Worm (Caenorhabditis elegans) whole organism, L1 larva: Measurements from ENCODE around the gene C52B9.10.

Experiments used
- C04F5.9 ChIP-seq: sonication (generic microtip); optimal IDR thresholded peaks from 2 replicates; lab custom pipeline; 2016; ENCODE audit warnings: missing genetic modification characterization, missing compliant biosample characterization
- F16B12.6 ChIP-seq: fragments of 150-350 bp; optimal IDR thresholded peaks from 2 replicates; lab custom pipeline; 2014; ENCODE audit warnings: missing biosample characterization, missing genetic modification characterization
- Y116A8C.19 ChIP-seq: sonication (generic microtip); optimal IDR thresholded peaks from 2 replicates; lab custom pipeline; 2016; ENCODE audit warnings: missing compliant biosample characterization, missing genetic modification characterization, borderline replicate concordance
- aly-2 ChIP-seq: fragments of 150-350 bp; optimal IDR thresholded peaks from 2 replicates; lab custom pipeline; 2014; ENCODE audit warnings: missing biosample characterization, missing genetic modification characterization
- ceh-63 ChIP-seq: fragments of 200-800 bp; sonication (Bioruptor generic); optimal IDR thresholded peaks from 2 replicates; lab custom pipeline; 2018; ENCODE audit warnings: mild to moderate bottlenecking, missing genetic modification characterization, missing compliant biosample characterization
- ceh-8 ChIP-seq: fragments of 200-800 bp; sonication (Bioruptor generic); optimal IDR thresholded peaks from 2 replicates; lab custom pipeline; 2018; ENCODE audit warnings: mild to moderate bottlenecking, missing genetic modification characterization, moderate library complexity, missing compliant biosample characterization
- ceh-82 ChIP-seq, 3 experiments: fragments of 150-350 bp in 1 of 3; sonication (generic microtip) in 2 of 3; optimal IDR thresholded peaks; 2 replicates each; lab custom pipeline; 2014 to 2017; ENCODE audit warnings: missing biosample characterization in 3 of 3, missing genetic modification characterization in 3 of 3
- ceh-90 ChIP-seq: sonication (generic microtip); optimal IDR thresholded peaks from 2 replicates; lab custom pipeline; 2016; ENCODE audit warnings: missing genetic modification characterization, missing compliant biosample characterization
- dpl-1 ChIP-seq, 3 experiments: fragments of 150-350 bp in 2 of 3; sonication (generic microtip) in 1 of 3; optimal IDR thresholded peaks; 2 replicates each; lab custom pipeline; 2014 to 2017; ENCODE audit warnings: missing biosample characterization in 3 of 3, missing genetic modification characterization in 3 of 3, missing genetic modification reagents in 3 of 3
- dsc-1 ChIP-seq: sonication (generic microtip); optimal IDR thresholded peaks from 2 replicates; lab custom pipeline; 2016; ENCODE audit warnings: mild to moderate bottlenecking, missing genetic modification characterization, missing compliant biosample characterization
- efl-1 ChIP-seq, 4 experiments: fragments of 150-350 bp; optimal IDR thresholded peaks in 3 of 4; peaks in 1 of 4; 1 replicate in 1 of 4; 2 replicates in 3 of 4; lab custom pipeline; 2014; ENCODE audit warnings: missing biosample characterization in 2 of 4, missing genetic modification characterization in 2 of 4, missing genetic modification reagents in 2 of 4
- efl-3 ChIP-seq: fragments of 200-800 bp; sonication (Bioruptor generic); optimal IDR thresholded peaks from 2 replicates; lab custom pipeline; 2018; ENCODE audit warnings: mild to moderate bottlenecking, missing genetic modification characterization, missing compliant biosample characterization
- egl-13 ChIP-seq: sonication (generic microtip); optimal IDR thresholded peaks from 2 replicates; lab custom pipeline; 2016; ENCODE audit warnings: missing genotype, missing genetic modification reagents, missing genetic modification characterization, missing compliant biosample characterization
- elt-2 ChIP-seq: sonication (generic microtip); optimal IDR thresholded peaks from 2 replicates; lab custom pipeline; 2016; ENCODE audit warnings: missing genetic modification characterization, mild to moderate bottlenecking, inconsistent platforms, missing compliant biosample characterization, missing genetic modification reagents
- elt-3 ChIP-seq, 6 experiments: fragments of 150-350 bp in 1 of 6; sonication (generic microtip); optimal IDR thresholded peaks; 2 replicates each; lab custom pipeline; 2017 to 2018; ENCODE audit warnings: missing biosample characterization in 6 of 6, missing genetic modification characterization in 6 of 6, inconsistent platforms in 1 of 6
- fkh-8 ChIP-seq: sonication (generic microtip); optimal IDR thresholded peaks from 2 replicates; lab custom pipeline; 2016; ENCODE audit warnings: mild to moderate bottlenecking, missing genetic modification characterization, missing compliant biosample characterization
- hlh-4 ChIP-seq: sonication (generic microtip); optimal IDR thresholded peaks from 2 replicates; lab custom pipeline; 2016; ENCODE audit warnings: mild to moderate bottlenecking, missing genetic modification characterization, missing compliant biosample characterization
- hpl-2 ChIP-seq: fragments of 150-350 bp; optimal IDR thresholded peaks from 2 replicates; lab custom pipeline; 2014; ENCODE audit warnings: missing biosample characterization, missing genetic modification reagents, missing genetic modification characterization
- irx-1 ChIP-seq: sonication (generic microtip); optimal IDR thresholded peaks from 2 replicates; lab custom pipeline; 2016; ENCODE audit warnings: missing genetic modification characterization, missing compliant biosample characterization
- isw-1 ChIP-seq: fragments of 200-800 bp; sonication (Bioruptor generic); IDR thresholded peaks from 2 replicates; pipeline ENCODE4 v1.3.6; 2022; ENCODE audit warnings: missing genetic modification characterization, missing compliant biosample characterization
- lin-13 ChIP-seq: fragments of 150-350 bp; optimal IDR thresholded peaks from 2 replicates; lab custom pipeline; 2014; ENCODE audit warnings: missing biosample characterization, missing genetic modification reagents, missing genetic modification characterization
- lin-14 ChIP-seq: fragments of 200-800 bp; sonication (Bioruptor generic); optimal IDR thresholded peaks from 2 replicates; lab custom pipeline; 2018; ENCODE audit warnings: mild to moderate bottlenecking, missing genetic modification characterization, moderate library complexity, missing compliant biosample characterization
- lin-35 ChIP-seq, 2 experiments: fragments of 150-350 bp; optimal IDR thresholded peaks; 2 replicates each; lab custom pipeline; 2014; ENCODE audit warnings: missing biosample characterization in 2 of 2, missing genetic modification characterization in 2 of 2, missing genetic modification reagents in 2 of 2
- lir-3 ChIP-seq: sonication (generic microtip); optimal IDR thresholded peaks from 2 replicates; lab custom pipeline; 2016; ENCODE audit warnings: mild to moderate bottlenecking, missing genetic modification characterization, moderate library complexity, missing compliant biosample characterization; ENCODE audit not compliant: poor library complexity
- lsy-2 ChIP-seq, 2 experiments: fragments of 150-350 bp; optimal IDR thresholded peaks; 2 replicates each; lab custom pipeline; 2014; ENCODE audit warnings: missing biosample characterization in 2 of 2, missing genetic modification characterization in 2 of 2
- mab-9 ChIP-seq: fragments of 200-800 bp; sonication (Bioruptor generic); IDR thresholded peaks from 2 replicates; pipeline ENCODE4 v1.3.6; 2022; ENCODE audit warnings: missing genetic modification reagents, missing genetic modification characterization, missing compliant biosample characterization
- mef-2 ChIP-seq: fragments of 150-350 bp; optimal IDR thresholded peaks from 2 replicates; lab custom pipeline; 2014; ENCODE audit warnings: missing biosample characterization, missing genetic modification characterization
- mep-1 ChIP-seq: fragments of 150-350 bp; optimal IDR thresholded peaks from 2 replicates; lab custom pipeline; 2014; ENCODE audit warnings: missing biosample characterization, missing genetic modification characterization
- nhr-12 ChIP-seq: sonication (generic microtip); optimal IDR thresholded peaks from 2 replicates; lab custom pipeline; 2017; ENCODE audit warnings: missing biosample characterization, missing genetic modification characterization
- nhr-19 ChIP-seq: fragments of 200-800 bp; sonication (Bioruptor generic); conservative IDR thresholded peaks from 2 replicates; pipeline ENCODE4 v1.3.6; 2022; ENCODE audit warnings: missing genetic modification characterization, missing compliant biosample characterization
- nhr-20 ChIP-seq: sonication (generic microtip); optimal IDR thresholded peaks from 2 replicates; lab custom pipeline; 2016; ENCODE audit warnings: mild to moderate bottlenecking, missing genetic modification characterization, missing compliant biosample characterization
- nhr-28 ChIP-seq: fragments of 150-350 bp; optimal IDR thresholded peaks from 2 replicates; lab custom pipeline; 2014; ENCODE audit warnings: missing biosample characterization, missing genetic modification characterization
- nhr-47 ChIP-seq: sonication (generic microtip); optimal IDR thresholded peaks from 2 replicates; lab custom pipeline; 2016; ENCODE audit warnings: mild to moderate bottlenecking, missing genetic modification characterization, moderate library complexity, missing compliant biosample characterization
- nhr-71 ChIP-seq: sonication (generic microtip); optimal IDR thresholded peaks from 2 replicates; lab custom pipeline; 2016; ENCODE audit warnings: mild to moderate bottlenecking, missing genetic modification characterization, moderate library complexity, missing compliant biosample characterization
- nhr-84 ChIP-seq: sonication (generic microtip); optimal IDR thresholded peaks from 2 replicates; lab custom pipeline; 2017; ENCODE audit warnings: missing biosample characterization, missing genetic modification characterization
- nhr-85 ChIP-seq: sonication (generic microtip); peaks from one replicate; lab custom pipeline; 2016; ENCODE audit warnings: missing genetic modification characterization, inconsistent platforms, missing compliant biosample characterization
- pag-3 ChIP-seq: sonication (generic microtip); optimal IDR thresholded peaks from 2 replicates; lab custom pipeline; 2017; ENCODE audit warnings: missing genetic modification characterization, mild to moderate bottlenecking, missing compliant biosample characterization, antibody characterized with exemption, borderline replicate concordance; ENCODE audit not compliant: insufficient read depth
- rnt-1 ChIP-seq: sonication (generic microtip); optimal IDR thresholded peaks from 2 replicates; lab custom pipeline; 2016; ENCODE audit warnings: mild to moderate bottlenecking, missing genetic modification characterization, moderate library complexity, missing compliant biosample characterization
- snu-23 ChIP-seq: sonication (generic microtip); optimal IDR thresholded peaks from 2 replicates; lab custom pipeline; 2016; ENCODE audit warnings: missing genetic modification characterization, missing compliant biosample characterization
- sox-4 ChIP-seq: sonication (generic microtip); optimal IDR thresholded peaks from 2 replicates; lab custom pipeline; 2016; ENCODE audit warnings: missing genetic modification characterization, missing compliant biosample characterization
- sptf-1 ChIP-seq: fragments of 150-350 bp; optimal IDR thresholded peaks from 2 replicates; lab custom pipeline; 2014; ENCODE audit warnings: missing biosample characterization, missing genetic modification characterization
- sup-37 ChIP-seq: fragments of 200-800 bp; sonication (Bioruptor generic); optimal IDR thresholded peaks from 2 replicates; lab custom pipeline; 2018; ENCODE audit warnings: mild to moderate bottlenecking, missing genetic modification characterization, missing compliant biosample characterization
- swsn-7 ChIP-seq: sonication (generic microtip); optimal IDR thresholded peaks from 2 replicates; lab custom pipeline; 2016; ENCODE audit warnings: missing genetic modification characterization, missing compliant biosample characterization
- tbx-2 ChIP-seq: sonication (generic microtip); optimal IDR thresholded peaks from 2 replicates; lab custom pipeline; 2016; ENCODE audit warnings: missing genetic modification characterization, missing compliant biosample characterization
- unc-130 ChIP-seq: fragments of 150-350 bp; optimal IDR thresholded peaks from 2 replicates; lab custom pipeline; 2017; ENCODE audit warnings: missing biosample characterization, missing genetic modification characterization, inconsistent platforms
- unc-86 ChIP-seq: sonication (generic microtip); optimal IDR thresholded peaks from 2 replicates; lab custom pipeline; 2016; ENCODE audit warnings: missing genetic modification characterization, missing compliant biosample characterization
- unc-98 ChIP-seq: fragments of 200-800 bp; sonication (Bioruptor generic); IDR thresholded peaks from 2 replicates; pipeline ENCODE4 v1.3.6; 2022; ENCODE audit warnings: missing genetic modification characterization, missing compliant biosample characterization
- vab-15 ChIP-seq: sonication (generic microtip); optimal IDR thresholded peaks from 2 replicates; lab custom pipeline; 2017; ENCODE audit warnings: missing genotype, mild to moderate bottlenecking, missing genetic modification characterization, missing compliant biosample characterization
- xbp-1 ChIP-seq: sonication (generic microtip); optimal IDR thresholded peaks from 2 replicates; lab custom pipeline; 2016; ENCODE audit warnings: missing genetic modification characterization, missing compliant biosample characterization
- zip-4 ChIP-seq: fragments of 200-800 bp; sonication (Bioruptor generic); optimal IDR thresholded peaks from 2 replicates; lab custom pipeline; 2018; ENCODE audit warnings: mild to moderate bottlenecking, missing genetic modification characterization, moderate library complexity, missing compliant biosample characterization
- ztf-4 ChIP-seq: fragments of 150-350 bp; optimal IDR thresholded peaks from 2 replicates; lab custom pipeline; 2014; ENCODE audit warnings: missing biosample characterization, missing genetic modification characterization

Gene C52B9.10

DNA sequence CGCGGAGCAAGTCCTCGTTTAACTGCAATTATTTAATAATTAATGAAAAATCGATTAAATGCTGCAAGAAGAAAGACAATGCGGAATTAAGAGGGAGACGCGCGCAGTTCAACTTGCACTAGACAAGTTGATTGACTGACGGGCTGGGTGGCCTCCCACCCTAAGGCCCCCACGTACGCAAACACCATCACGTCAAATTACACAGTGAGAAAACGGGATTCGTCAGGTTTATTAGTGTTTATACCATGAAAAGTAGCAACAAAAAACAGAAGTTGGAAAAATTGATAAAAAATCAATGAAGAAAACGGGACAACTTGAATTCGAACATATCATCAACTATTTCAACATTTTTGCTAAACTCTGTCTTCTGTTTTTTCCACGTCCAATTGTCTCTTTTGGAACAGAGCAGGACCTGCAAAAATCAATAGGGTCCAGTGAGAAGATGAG lies 33.9 kb downstream of the C52B9.10 start:
- TF ChIP-seq sptf-1 (tag; lab: Kevin White, UChicago) (no peak), pag-3 (tag; lab: Kevin White, UChicago) (no peak), lin-35 (GFP tag; optimal IDR thresholded peaks at IDR 0.05; lab: Kevin White, UChicago) (peak in 1 of 2 experiments; percentile 51), elt-3 (tag; optimal IDR thresholded peaks at IDR 0.05; lab: Kevin White, UChicago) (no peak), dpl-1 (GFP tag; optimal IDR thresholded peaks at IDR 0.05; lab: Kevin White, UChicago) (peak in 2 of 3 experiments; percentile 20 to 28), nhr-20 (peak; percentile 54), ceh-63 (GFP tag; lab: Kevin White, UChicago) (no peak), elt-2 (peak; percentile 6), snu-23 (GFP tag; lab: Kevin White, UChicago) (peak; percentile 58), mep-1 (tag; lab: Kevin White, UChicago) (peak; percentile 30), ceh-90 (no peak), nhr-71 (peak; percentile 61), tbx-2 (tag; lab: Kevin White, UChicago) (peak; percentile 41), sup-37 (GFP tag; lab: Kevin White, UChicago) (no peak), ceh-82 (tag; optimal IDR thresholded peaks at IDR 0.05; lab: Kevin White, UChicago) (peak in 2 of 3 experiments; percentile 4 to 15), nhr-47 (tag; lab: Kevin White, UChicago) (peak; percentile 55), aly-2 (tag; lab: Kevin White, UChicago) (no peak), unc-98 (GFP tag; lab: Robert Waterston, UW) (no peak), ceh-8 (no peak), mab-9 (GFP tag; lab: Robert Waterston, UW) (no peak), vab-15 (tag; lab: Kevin White, UChicago) (no peak), unc-130 (peak; percentile 35), hpl-2 (GFP tag; lab: Kevin White, UChicago) (no peak), irx-1 (peak; percentile 61), unc-86 (peak; percentile 44), nhr-19 (GFP tag; lab: Robert Waterston, UW) (peak; percentile 37; the same call in 1 of the 2 replicates), lir-3 (tag; lab: Kevin White, UChicago) (no peak), efl-3 (GFP tag; lab: Kevin White, UChicago) (no peak), dsc-1 (tag; lab: Kevin White, UChicago) (peak; percentile 46), lin-13 (no peak), nhr-85 (tag; lab: Kevin White, UChicago) (peak; percentile 73), egl-13 (tag; lab: Kevin White, UChicago) (peak; percentile 15), xbp-1 (tag; lab: Kevin White, UChicago) (peak; percentile 45), zip-4 (GFP tag; lab: Kevin White, UChicago) (no peak), isw-1 (GFP tag; lab: Robert Waterston, UW) (0 out of 2 replicates have a peak, but pooled peaks have one; percentile 15), nhr-28 (tag; lab: Kevin White, UChicago) (no peak), rnt-1 (tag; lab: Kevin White, UChicago) (peak; percentile 47), Y116A8C.19 (no peak), swsn-7 (peak; percentile 48), nhr-12 (tag; lab: Kevin White, UChicago) (no peak), ztf-4 (tag; lab: Kevin White, UChicago) (no peak), C04F5.9 (tag; lab: Kevin White, UChicago) (no peak), mef-2 (no peak), lsy-2 (tag; optimal IDR thresholded peaks at IDR 0.05; lab: Kevin White, UChicago) (peak; percentile 13 to 41), hlh-4 (no peak), lin-14 (peak; percentile 76), nhr-84 (no peak), efl-1 (optimal IDR thresholded peaks at IDR 0.05; lab: Kevin White, UChicago) (peak; percentile 4 to 15), efl-1 (GFP tag; optimal IDR thresholded peaks at IDR 0.05 in 1 of 2; lab: Kevin White, UChicago) (peak in 1 of 2 experiments; percentile 40), sox-4 (no peak), fkh-8 (tag; lab: Kevin White, UChicago) (peak; percentile 26), F16B12.6 (peak; percentile 85)
